Fruit fly (Drosophila melanogaster) whole organism: ENCODE measurements around the gene CG5783.

Source experiments
- CG8478 ChIP-seq: fragments of >200 bp; optimal IDR thresholded peaks from 2 replicates; lab custom pipeline; 2018; ENCODE audit warnings: inconsistent platforms
- Dll ChIP-seq: fragments of >200 bp; optimal IDR thresholded peaks from 2 replicates; lab custom pipeline; 2017
- EcR ChIP-seq, 2 experiments: fragments of >200 bp; optimal IDR thresholded peaks; 2 replicates each; lab custom pipeline; 2017; ENCODE audit warnings: missing biosample characterization in 2 of 2, missing genetic modification characterization in 2 of 2, missing genetic modification reagents in 2 of 2
- pan ChIP-seq: fragments of >200 bp; optimal IDR thresholded peaks from 2 replicates; lab custom pipeline; 2017
- psq ChIP-seq: fragments of >200 bp; optimal IDR thresholded peaks from 2 replicates; lab custom pipeline; 2017
- usp ChIP-seq: fragments of >200 bp; optimal IDR thresholded peaks from 2 replicates; lab custom pipeline; 2017; ENCODE audit warnings: missing biosample characterization, missing genetic modification characterization, mixed read lengths

DNA sequence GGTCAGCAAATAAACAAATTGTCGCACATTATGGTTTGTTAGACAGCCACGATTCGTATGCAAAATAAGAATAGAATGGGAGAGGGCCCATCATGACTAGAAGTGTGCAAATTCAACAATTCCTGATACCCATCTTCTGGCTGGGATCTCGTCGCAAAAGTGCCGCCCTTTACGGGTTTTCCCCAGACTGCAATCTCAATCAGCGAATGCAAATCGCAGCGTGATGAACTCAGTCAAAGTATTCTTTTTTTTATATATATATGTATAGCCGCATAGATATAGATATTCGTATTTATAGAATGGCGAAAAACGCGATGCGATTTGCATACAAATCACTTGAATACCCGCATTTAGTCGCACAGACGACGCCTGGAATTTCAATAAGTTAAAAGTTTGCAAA lies 32.9 kb upstream of the CG5783 start:
- TF ChIP-seq pan = no peak
- no peak for TF ChIP-seq psq (lab: Kevin White, UChicago)
- no peak for TF ChIP-seq usp
- TF ChIP-seq EcR (GFP tag; optimal IDR thresholded peaks at IDR 0.05; lab: Kevin White, UChicago) = no peak
- TF ChIP-seq Dll = no peak
- TF ChIP-seq CG8478 = no peak
